Worm (Caenorhabditis elegans) whole organism, L4 larva: ENCODE results near the gene txt-4.

Source experiments
- ZK546.5 ChIP-seq, 2 experiments: sonication (generic microtip); optimal IDR thresholded peaks; 2 replicates each; lab custom pipeline; 2017; ENCODE audit warnings: missing biosample characterization in 2 of 2, missing genetic modification characterization in 2 of 2
- lin-38 ChIP-seq: fragments of 200-800 bp; sonication (Bioruptor generic); IDR thresholded peaks from 2 replicates; pipeline ENCODE4 v1.3.6; 2022; ENCODE audit warnings: missing genetic modification reagents, missing genetic modification characterization, missing compliant biosample characterization
- saeg-2 ChIP-seq: fragments of 200-800 bp; sonication (Bioruptor generic); IDR thresholded peaks from 2 replicates; pipeline ENCODE4 v1.3.6; 2022; ENCODE audit warnings: missing genetic modification reagents, missing genetic modification characterization, missing compliant biosample characterization
- unc-130 ChIP-seq: sonication (generic microtip); optimal IDR thresholded peaks from 2 replicates; lab custom pipeline; 2016; ENCODE audit warnings: missing genetic modification reagents, missing genetic modification characterization, missing compliant biosample characterization
- zag-1 ChIP-seq: fragments of 150-350 bp; optimal IDR thresholded peaks from 2 replicates; lab custom pipeline; 2014; ENCODE audit warnings: missing biosample characterization, missing genetic modification characterization

DNA sequence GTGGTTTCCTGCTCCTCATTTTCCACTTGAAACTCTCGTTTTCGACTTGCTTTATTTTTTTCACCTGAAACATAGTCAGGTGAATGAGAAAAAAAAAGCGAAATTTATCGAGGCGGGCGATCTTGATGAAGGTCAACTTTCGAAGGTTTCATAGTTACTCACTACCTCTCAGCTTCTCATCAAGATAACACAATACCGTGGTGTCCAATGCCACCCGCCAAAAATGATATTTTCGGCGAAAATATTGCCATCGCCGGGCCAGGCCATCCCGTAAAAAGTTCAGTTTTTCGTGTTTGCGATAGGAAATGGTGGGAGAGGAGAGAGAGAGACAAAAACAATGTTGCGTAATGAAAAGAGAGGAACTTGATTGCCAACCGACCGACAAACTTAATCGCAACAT is 36.8 kb downstream of the txt-4 start:
- no peak for TF ChIP-seq saeg-2 (GFP tag; lab: Robert Waterston, UW)
- no peak for TF ChIP-seq ZK546.5 (tag; optimal IDR thresholded peaks at IDR 0.05; lab: Kevin White, UChicago)
- no peak for TF ChIP-seq lin-38
- TF ChIP-seq zag-1 (tag; lab: Kevin White, UChicago): no peak
- TF ChIP-seq unc-130 (GFP tag; lab: Kevin White, UChicago): no peak
